Fruit fly (Drosophila melanogaster): ENCODE measurements around the gene CG12091.

CG12091 gene

DNA sequence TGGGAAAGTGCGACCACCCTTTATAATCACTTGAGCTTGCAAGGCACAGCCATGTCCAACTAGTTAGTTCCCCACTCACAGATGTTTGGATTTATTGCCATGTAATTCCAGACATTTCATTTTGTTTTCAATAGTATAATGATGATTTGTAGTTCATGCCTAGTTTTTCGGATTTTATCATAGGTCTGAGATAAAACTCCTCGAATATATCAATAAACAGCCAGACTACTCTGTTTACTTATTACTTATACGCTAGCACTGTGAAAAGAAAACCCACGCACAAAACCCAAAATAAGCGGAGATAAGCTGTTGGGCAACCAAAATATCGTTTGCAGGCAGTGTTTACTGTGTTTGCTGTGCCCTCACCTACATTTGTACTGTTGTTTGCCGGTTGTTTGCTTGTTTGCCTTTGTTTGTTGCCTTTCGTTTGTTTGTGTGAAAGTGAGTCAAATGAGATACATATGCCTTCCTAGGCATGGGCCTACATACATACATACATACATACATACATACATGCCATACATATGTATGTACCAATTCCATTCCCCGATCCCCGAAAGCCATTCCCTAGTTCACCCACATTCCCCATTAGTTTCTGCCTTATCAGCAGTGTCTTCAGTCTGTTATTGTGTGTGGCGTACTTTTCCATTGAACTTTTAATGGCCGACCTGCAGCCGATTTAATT lies 42.7 kb upstream of the CG12091 start (continued):
- peak; percentile 29 for TF ChIP-seq Hey (tag; optimal IDR thresholded peaks at IDR 0.05)
- TF ChIP-seq CG11398 (GFP tag; optimal IDR thresholded peaks at IDR 0.05), result peak; percentile 75
- peak; percentile 52 for TF ChIP-seq YL-1 (GFP tag; optimal IDR thresholded peaks at IDR 0.05)
- TF ChIP-seq Gsc (GFP tag; IDR thresholded peaks at IDR 0.05), result no peak
- peak; percentile 81 for TF ChIP-seq CG1603 (tag; optimal IDR thresholded peaks at IDR 0.05)
- TF ChIP-seq CG16815 (GFP tag; optimal IDR thresholded peaks at IDR 0.05), result peak; percentile 26
- TF ChIP-seq Optix (GFP tag; IDR thresholded peaks at IDR 0.05), result peak; percentile 73; the same call in 1 of the 3 replicates
- TF ChIP-seq Hr39 (optimal IDR thresholded peaks at IDR 0.05), result no peak
- peak; percentile 12; the same call in 1 of the 2 replicates for TF ChIP-seq slbo (GFP tag; IDR thresholded peaks at IDR 0.05)
- TF ChIP-seq nom (GFP tag; optimal IDR thresholded peaks at IDR 0.05), result no peak
- peak; percentile 79 for TF ChIP-seq CG14710 (tag; optimal IDR thresholded peaks at IDR 0.05)
- peak; percentile 36 for TF ChIP-seq CG18011 (GFP tag; optimal IDR thresholded peaks at IDR 0.05)
- TF ChIP-seq Chrac-16 (GFP tag; optimal IDR thresholded peaks at IDR 0.05), result no peak
- peak; percentile 62 for TF ChIP-seq HmgZ (tag; optimal IDR thresholded peaks at IDR 0.05)
- TF ChIP-seq CG10959 (GFP tag; IDR thresholded peaks at IDR 0.05), result peak; percentile 45; the same call in 1 of the 2 replicates
- no peak for TF ChIP-seq Dfd (GFP tag; optimal IDR thresholded peaks at IDR 0.05)
- TF ChIP-seq mirr (GFP tag; optimal IDR thresholded peaks at IDR 0.05), result peak; percentile 63
- no peak for TF ChIP-seq CG7357 (GFP tag; IDR thresholded peaks at IDR 0.05)
- peak; percentile 93 for TF ChIP-seq ATbp (GFP tag; optimal IDR thresholded peaks at IDR 0.05)
- no peak for TF ChIP-seq CG13287 (GFP tag; IDR thresholded peaks at IDR 0.05; ENCODE audit: partially characterized antibody)
- TF ChIP-seq CG1602 (GFP tag; optimal IDR thresholded peaks at IDR 0.05), result peak; percentile 72
- no peak for TF ChIP-seq h (optimal IDR thresholded peaks at IDR 0.05)
- no peak for TF ChIP-seq aop (GFP tag; IDR thresholded peaks at IDR 0.05)
- TF ChIP-seq en (GFP tag; optimal IDR thresholded peaks at IDR 0.05), result peak; percentile 8
- peak; percentile 54 for TF ChIP-seq trh (GFP tag; optimal IDR thresholded peaks at IDR 0.05)
- TF ChIP-seq Lim3 (GFP tag; IDR thresholded peaks at IDR 0.05), result no peak
- peak; percentile 43 for TF ChIP-seq stwl (tag; optimal IDR thresholded peaks at IDR 0.05)
- TF ChIP-seq CG6683 (GFP tag; optimal IDR thresholded peaks at IDR 0.05), result peak; percentile 48
- peak; percentile 86 for TF ChIP-seq nau (GFP tag; optimal IDR thresholded peaks at IDR 0.05)
- no peak for TF ChIP-seq CG1792 (GFP tag; optimal IDR thresholded peaks at IDR 0.05)
- TF ChIP-seq C15 (GFP tag; IDR thresholded peaks at IDR 0.05), result no peak
- peak; percentile 54 for TF ChIP-seq Hmr (GFP tag; optimal IDR thresholded peaks at IDR 0.05)
- peak; percentile 43 to 69 for TF ChIP-seq Pdp1 (GFP tag; optimal IDR thresholded peaks at IDR 0.05)
- TF ChIP-seq CG3847 (GFP tag; IDR thresholded peaks at IDR 0.05), result no peak
- peak; percentile 57 for TF ChIP-seq ash1 (GFP tag; optimal IDR thresholded peaks at IDR 0.05)
- TF ChIP-seq tna (GFP tag; IDR thresholded peaks at IDR 0.05; ENCODE audit: partially characterized antibody), result no peak
- no peak for TF ChIP-seq CG31388 (GFP tag; optimal IDR thresholded peaks at IDR 0.05)
- peak; percentile 13; the same call in 1 of the 2 replicates for TF ChIP-seq klu (GFP tag; IDR thresholded peaks at IDR 0.05)
- peak; percentile 95 for TF ChIP-seq CG15696 (tag; optimal IDR thresholded peaks at IDR 0.05)
- TF ChIP-seq CG2712 (tag; optimal IDR thresholded peaks at IDR 0.05), result peak; percentile 73
- TF ChIP-seq Camta (GFP tag; optimal IDR thresholded peaks at IDR 0.05), result peak; percentile 73
- TF ChIP-seq nerfin-2 (GFP tag; IDR thresholded peaks at IDR 0.05; ENCODE audit: partially characterized antibody), result no peak
- peak; percentile 0 for TF ChIP-seq Dek (tag; optimal IDR thresholded peaks at IDR 0.05)
- TF ChIP-seq CoRest (tag; optimal IDR thresholded peaks at IDR 0.05), result peak; percentile 64
- no peak for TF ChIP-seq dimm (GFP tag; IDR thresholded peaks at IDR 0.05)
- peak; percentile 1 for TF ChIP-seq bigmax (GFP tag; optimal IDR thresholded peaks at IDR 0.05)
- TF ChIP-seq CG18262 (tag; optimal IDR thresholded peaks at IDR 0.05), result peak; percentile 78
- no peak for TF ChIP-seq Ravus (GFP tag; IDR thresholded peaks at IDR 0.05)
- no peak for TF ChIP-seq CG16779 (GFP tag; IDR thresholded peaks at IDR 0.05)
- peak; percentile 53 for TF ChIP-seq BtbVII (GFP tag; optimal IDR thresholded peaks at IDR 0.05)
